Fruit fly (Drosophila melanogaster) whole organism, prepupa: ENCODE measurements around the gene ago.
A peak's percentile ranks its signal among the peaks of the same experiment; 100 is the strongest.

Source experiments
- CG10669 ChIP-seq: fragments of 200-800 bp; sonication (Bioruptor generic); optimal IDR thresholded peaks from 3 replicates; lab custom pipeline; 2018; ENCODE audit warnings: missing biosample characterization, mild to moderate bottlenecking, missing genetic modification characterization, moderate library complexity
- CG11294 ChIP-seq: fragments of 200-800 bp; sonication (Bioruptor generic); IDR thresholded peaks from 2 replicates; pipeline ENCODE4 v1.3.6; 2022; ENCODE audit warnings: missing biosample characterization, missing genetic modification characterization
- CG15336 ChIP-seq: fragments of 200-800 bp; sonication (Bioruptor generic); IDR thresholded peaks from 2 replicates; pipeline ENCODE4 v1.3.6; 2022; ENCODE audit warnings: missing biosample characterization, missing genetic modification characterization
- CG1621 ChIP-seq: fragments of 200-800 bp; sonication (Bioruptor generic); optimal IDR thresholded peaks from 3 replicates; lab custom pipeline; 2018; ENCODE audit warnings: missing biosample characterization, mild to moderate bottlenecking, missing genetic modification characterization
- CG16779 ChIP-seq: fragments of 200-800 bp; sonication (Bioruptor generic); optimal IDR thresholded peaks from 3 replicates; lab custom pipeline; 2017; ENCODE audit warnings: missing biosample characterization, mild to moderate bottlenecking, missing genetic modification characterization
- CG3032 ChIP-seq: fragments of 200-800 bp; optimal IDR thresholded peaks from 2 replicates; lab custom pipeline; 2019; ENCODE audit warnings: missing biosample characterization, mild to moderate bottlenecking, missing genetic modification characterization, moderate library complexity
- CG31627 ChIP-seq: fragments of 200-800 bp; sonication (Bioruptor generic); optimal IDR thresholded peaks from 3 replicates; lab custom pipeline; 2016; ENCODE audit warnings: missing biosample characterization, missing genetic modification characterization
- CG32006 ChIP-seq: fragments of 200-800 bp; sonication (Bioruptor generic); optimal IDR thresholded peaks from 3 replicates; lab custom pipeline; 2017; ENCODE audit warnings: missing biosample characterization, mild to moderate bottlenecking, missing genetic modification characterization
- CG34406 ChIP-seq: fragments of 200-800 bp; sonication (Bioruptor generic); optimal IDR thresholded peaks from 3 replicates; lab custom pipeline; 2016; ENCODE audit warnings: missing biosample characterization, missing genetic modification characterization
- CG3919 ChIP-seq: fragments of 200-800 bp; sonication (Bioruptor generic); optimal IDR thresholded peaks from 3 replicates; lab custom pipeline; 2016; ENCODE audit warnings: missing biosample characterization, missing genetic modification characterization
- CG4318 ChIP-seq: fragments of 200-800 bp; sonication (Bioruptor generic); optimal IDR thresholded peaks from 3 replicates; lab custom pipeline; 2017; ENCODE audit warnings: missing biosample characterization, mild to moderate bottlenecking, missing genetic modification characterization
- CG6163 ChIP-seq: fragments of 200-800 bp; sonication (Bioruptor generic); IDR thresholded peaks from 3 replicates; pipeline ENCODE4 v1.3.6; 2022; ENCODE audit warnings: missing biosample characterization, missing genetic modification characterization
- CG6792 ChIP-seq: fragments of 200-800 bp; sonication (Bioruptor generic); optimal IDR thresholded peaks from 3 replicates; lab custom pipeline; 2016; ENCODE audit warnings: missing biosample characterization, missing genetic modification characterization
- CG6808 ChIP-seq: fragments of 200-800 bp; sonication (Bioruptor generic); optimal IDR thresholded peaks from 3 replicates; lab custom pipeline; 2017; ENCODE audit warnings: missing biosample characterization, missing genetic modification characterization, mild to moderate bottlenecking, moderate library complexity, missing genetic modification reagents
- CG6854 ChIP-seq: fragments of 200-800 bp; sonication (Bioruptor generic); optimal IDR thresholded peaks from 2 replicates; lab custom pipeline; 2017; ENCODE audit warnings: missing biosample characterization, mild to moderate bottlenecking, missing genetic modification characterization
- CG7368 ChIP-seq: fragments of 200-800 bp; sonication (Bioruptor generic); optimal IDR thresholded peaks from 3 replicates; lab custom pipeline; 2016; ENCODE audit warnings: missing biosample characterization, missing genetic modification characterization
- CG8119 ChIP-seq: fragments of 200-800 bp; sonication (Bioruptor generic); IDR thresholded peaks from 3 replicates; pipeline ENCODE4 v1.3.6; 2022; ENCODE audit warnings: missing biosample characterization, missing genetic modification characterization
- CG8319 ChIP-seq: fragments of 200-800 bp; sonication (Bioruptor generic); optimal IDR thresholded peaks from 3 replicates; lab custom pipeline; 2016; ENCODE audit warnings: missing biosample characterization, missing genetic modification characterization
- CG9139 ChIP-seq: fragments of 200-800 bp; sonication (Bioruptor generic); optimal IDR thresholded peaks from 3 replicates; lab custom pipeline; 2017; ENCODE audit warnings: missing biosample characterization, mild to moderate bottlenecking, missing genetic modification characterization
- Eip93F ChIP-seq: fragments of 200-800 bp; sonication (Bioruptor generic); optimal IDR thresholded peaks from 2 replicates; lab custom pipeline; 2016; ENCODE audit warnings: missing biosample characterization, mild to moderate bottlenecking, missing genetic modification characterization
- Ets21C ChIP-seq: fragments of 200-800 bp; sonication (Bioruptor generic); optimal IDR thresholded peaks from 3 replicates; lab custom pipeline; 2016; ENCODE audit warnings: missing biosample characterization, missing genetic modification characterization
- Ets96B ChIP-seq: fragments of 200-800 bp; optimal IDR thresholded peaks from 2 replicates; lab custom pipeline; 2019; ENCODE audit warnings: missing biosample characterization, mild to moderate bottlenecking, missing genetic modification characterization, moderate library complexity
- Hr38 ChIP-seq: sonication (Bioruptor generic); optimal IDR thresholded peaks from 2 replicates; lab custom pipeline; 2016; ENCODE audit warnings: missing biosample characterization, missing genetic modification characterization
- Hr39 ChIP-seq: fragments of 200-800 bp; sonication (Bioruptor generic); optimal IDR thresholded peaks from 2 replicates; lab custom pipeline; 2016; ENCODE audit warnings: missing biosample characterization, missing genetic modification characterization
- Lpt ChIP-seq: fragments of 200-800 bp; sonication (Bioruptor generic); optimal IDR thresholded peaks from 3 replicates; lab custom pipeline; 2016; ENCODE audit warnings: missing biosample characterization, missing genetic modification characterization
- Met ChIP-seq: fragments of 200-800 bp; sonication (Bioruptor generic); optimal IDR thresholded peaks from 3 replicates; lab custom pipeline; 2016; ENCODE audit warnings: missing biosample characterization, missing genetic modification characterization
- Smox ChIP-seq: fragments of 200-800 bp; sonication (Bioruptor generic); optimal IDR thresholded peaks from 3 replicates; lab custom pipeline; 2016; ENCODE audit warnings: missing biosample characterization, missing genetic modification characterization
- Sox102F ChIP-seq: fragments of 200-800 bp; sonication (Bioruptor generic); optimal IDR thresholded peaks from 2 replicates; lab custom pipeline; 2016; ENCODE audit warnings: missing biosample characterization, mild to moderate bottlenecking, missing genetic modification characterization
- Sox14 ChIP-seq: fragments of 200-800 bp; sonication (Bioruptor generic); optimal IDR thresholded peaks from 3 replicates; lab custom pipeline; 2016; ENCODE audit warnings: missing biosample characterization, missing genetic modification characterization
- Sox15 ChIP-seq: fragments of 200-800 bp; sonication (Bioruptor generic); optimal IDR thresholded peaks from 3 replicates; lab custom pipeline; 2016; ENCODE audit warnings: missing biosample characterization, missing genetic modification characterization
- achi ChIP-seq: fragments of 200-800 bp; sonication (Bioruptor generic); optimal IDR thresholded peaks from 3 replicates; lab custom pipeline; 2016; ENCODE audit warnings: missing biosample characterization, missing genetic modification characterization
- acj6 ChIP-seq: fragments of 200-800 bp; sonication (Bioruptor generic); optimal IDR thresholded peaks from 3 replicates; lab custom pipeline; 2016; ENCODE audit warnings: missing biosample characterization, missing genetic modification characterization
- cyc ChIP-seq: fragments of 200-800 bp; sonication (Bioruptor generic); optimal IDR thresholded peaks from 3 replicates; lab custom pipeline; 2016; ENCODE audit warnings: missing biosample characterization, missing genetic modification characterization
- dac ChIP-seq: fragments of 200-800 bp; sonication (Bioruptor generic); optimal IDR thresholded peaks from 2 replicates; lab custom pipeline; 2017; ENCODE audit warnings: missing biosample characterization, mild to moderate bottlenecking, missing genetic modification characterization
- dsx ChIP-seq: fragments of 200-800 bp; optimal IDR thresholded peaks from 3 replicates; lab custom pipeline; 2019; ENCODE audit warnings: missing biosample characterization, mild to moderate bottlenecking, missing genetic modification characterization, moderate library complexity; ENCODE audit not compliant: poor library complexity, severe bottlenecking
- eg ChIP-seq: fragments of 200-800 bp; sonication (Bioruptor generic); IDR thresholded peaks from 3 replicates; pipeline ENCODE4 v1.3.6; 2022; ENCODE audit warnings: missing biosample characterization, missing genetic modification characterization
- esn ChIP-seq: fragments of 200-800 bp; sonication (Bioruptor generic); optimal IDR thresholded peaks from 2 replicates; lab custom pipeline; 2016; ENCODE audit warnings: missing biosample characterization, mild to moderate bottlenecking, missing genetic modification characterization, moderate library complexity
- fd59A ChIP-seq: fragments of 200-800 bp; sonication (Bioruptor generic); optimal IDR thresholded peaks from 2 replicates; lab custom pipeline; 2017; ENCODE audit warnings: missing biosample characterization, mild to moderate bottlenecking, missing genetic modification characterization, missing genetic modification reagents
- fd85E ChIP-seq: fragments of 200-800 bp; sonication (Bioruptor generic); optimal IDR thresholded peaks from 3 replicates; lab custom pipeline; 2016; ENCODE audit warnings: missing biosample characterization, missing genetic modification characterization
- lz ChIP-seq: fragments of 200-800 bp; sonication (Bioruptor generic); optimal IDR thresholded peaks from 3 replicates; lab custom pipeline; 2016; ENCODE audit warnings: missing biosample characterization, missing genetic modification characterization
- net ChIP-seq: fragments of 200-800 bp; sonication (Bioruptor generic); optimal IDR thresholded peaks from 3 replicates; lab custom pipeline; 2016; ENCODE audit warnings: missing biosample characterization, missing genetic modification characterization
- salr ChIP-seq, 2 experiments: fragments of 200-800 bp; sonication (Bioruptor generic); optimal IDR thresholded peaks; 3 replicates each; lab custom pipeline; 2016 to 2018; ENCODE audit warnings: missing biosample characterization in 2 of 2, missing genetic modification characterization in 2 of 2, mild to moderate bottlenecking in 1 of 2
- spab ChIP-seq: fragments of 200-800 bp; sonication (Bioruptor generic); optimal IDR thresholded peaks from 2 replicates; lab custom pipeline; 2017; ENCODE audit warnings: missing biosample characterization, mild to moderate bottlenecking, missing genetic modification characterization, missing genetic modification reagents
- ss ChIP-seq, 2 experiments: fragments of 200-800 bp; sonication (Bioruptor generic); optimal IDR thresholded peaks; 2 replicates in 1 of 2; 3 replicates in 1 of 2; lab custom pipeline; 2017 to 2018; ENCODE audit warnings: mild to moderate bottlenecking in 2 of 2, missing biosample characterization in 2 of 2, missing genetic modification characterization in 2 of 2, moderate library complexity in 1 of 2
- svp ChIP-seq: fragments of 200-800 bp; sonication (Bioruptor generic); peaks from one replicate; lab custom pipeline; 2016; ENCODE audit warnings: missing biosample characterization, missing genetic modification characterization
- topi ChIP-seq: fragments of 200-800 bp; sonication (Bioruptor generic); optimal IDR thresholded peaks from 3 replicates; lab custom pipeline; 2016; ENCODE audit warnings: missing biosample characterization, missing genetic modification characterization
- vri ChIP-seq: fragments of 200-800 bp; sonication (Bioruptor generic); optimal IDR thresholded peaks from 3 replicates; lab custom pipeline; 2016; ENCODE audit warnings: missing biosample characterization, mild to moderate bottlenecking, missing genetic modification characterization

The ago gene

DNA sequence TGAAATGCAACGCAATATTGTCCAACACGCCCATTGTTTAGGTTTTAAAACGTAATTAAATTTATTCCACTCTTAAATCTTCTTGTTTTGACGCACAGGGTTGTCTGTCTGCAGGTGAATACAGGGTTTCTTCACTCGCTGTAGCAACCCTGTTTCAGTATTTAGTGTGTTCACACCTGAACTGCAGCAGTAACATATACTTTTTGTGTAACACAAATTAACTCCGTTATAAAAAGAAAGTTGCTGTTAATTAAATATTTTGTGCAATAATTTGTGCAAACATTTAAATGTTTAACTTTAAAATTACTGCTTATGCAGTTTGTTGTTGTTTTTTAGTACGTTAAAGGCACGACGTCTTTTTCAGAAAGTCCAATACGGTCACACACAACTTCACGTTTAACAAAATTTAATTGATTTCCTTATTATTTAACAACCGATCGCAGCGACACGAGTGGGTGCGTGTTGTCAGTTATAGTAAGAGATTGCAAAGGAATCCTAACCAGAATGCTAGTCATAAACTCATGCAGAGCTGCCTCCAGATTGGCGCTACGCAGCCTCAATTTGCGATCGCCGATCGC lies 38.1 kb upstream of the ago start, which contains the start of the genes CG15012 and Fdx2 (continued):
- TF ChIP-seq CG1621 (tag; lab: Kevin White, UChicago) (no peak), CG16779 (tag; lab: Kevin White, UChicago) (no peak), spab (GFP tag; lab: Kevin White, UChicago) (no peak), CG6808 (no peak), Met (GFP tag; lab: Kevin White, UChicago) (no peak), Hr38 (GFP tag; lab: Kevin White, UChicago) (no peak), Sox102F (GFP tag; lab: Kevin White, UChicago) (no peak)

DNA sequence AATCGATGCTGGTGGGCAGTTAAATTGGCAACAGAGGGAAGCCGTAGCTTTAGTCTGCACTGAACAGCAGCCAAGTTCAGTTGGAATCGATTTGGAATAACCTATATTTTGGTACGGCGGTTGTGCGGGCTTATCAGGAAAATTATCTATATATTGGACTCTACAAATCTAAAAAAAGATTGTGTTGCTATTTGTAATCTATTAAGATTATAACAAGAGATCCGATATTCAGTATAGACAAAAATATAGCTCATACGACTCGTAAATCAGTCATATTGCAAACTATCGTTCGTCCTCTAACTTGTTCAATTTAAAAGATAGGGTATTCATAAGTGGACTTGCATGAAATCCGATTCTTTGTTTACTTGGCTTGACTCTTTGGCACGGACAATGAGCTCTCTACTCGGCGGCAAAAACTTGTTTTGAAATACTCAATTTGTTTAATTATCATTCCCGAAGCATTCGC lies 34.5 kb upstream of the ago start, which contains the start of gene Hexo1:
Gene Hexo1 (plus strand): TSS at position 51 of the 466 bp plus-strand sequence.
- TF ChIP-seq achi (GFP tag; lab: Kevin White, UChicago) (peak; percentile 65), Ets96B (tag; lab: Kevin White, UChicago) (peak; percentile 57), Eip93F (GFP tag; lab: Kevin White, UChicago) (no peak), fd85E (GFP tag; lab: Kevin White, UChicago) (no peak), CG34406 (peak; percentile 63), Smox (no peak), fd59A (peak; percentile 51), CG8119 (peak; percentile 35; the same call in 1 of the 3 replicates), CG6854 (peak; percentile 57), CG8319 (GFP tag; lab: Kevin White, UChicago) (no peak), Met (GFP tag; lab: Kevin White, UChicago) (no peak), CG10669 (GFP tag; lab: Kevin White, UChicago) (no peak), Sox14 (peak; percentile 87), CG6792 (GFP tag; lab: Kevin White, UChicago) (peak; percentile 71), svp (GFP tag; lab: Kevin White, UChicago) (peak; percentile 96), dsx (GFP tag; lab: Kevin White, UChicago) (peak; percentile 73), CG3919 (GFP tag; lab: Kevin White, UChicago) (peak; percentile 70), CG32006 (peak; percentile 71), acj6 (GFP tag; lab: Kevin White, UChicago) (peak; percentile 66), Ets21C (GFP tag; lab: Kevin White, UChicago) (no peak), CG3032 (tag; lab: Kevin White, UChicago) (peak; percentile 60), cyc (peak; percentile 47), Sox15 (GFP tag; lab: Kevin White, UChicago) (peak; percentile 18), spab (GFP tag; lab: Kevin White, UChicago) (no peak), ss (GFP tag; optimal IDR thresholded peaks at IDR 0.05; lab: Kevin White, UChicago) (peak; percentile 73 to 75), topi (GFP tag; lab: Kevin White, UChicago) (peak; percentile 76), eg (0 out of 3 replicates have a peak, but pooled peaks have one; percentile 14), CG6808 (peak; percentile 72), CG4318 (GFP tag; lab: Kevin White, UChicago) (no peak), CG1621 (tag; lab: Kevin White, UChicago) (peak; percentile 46), vri (GFP tag; lab: Kevin White, UChicago) (no peak), CG6163 (GFP tag; lab: Robert Waterston, UW) (peak; percentile 22; the same call in 1 of the 3 replicates), CG15336 (GFP tag; lab: Robert Waterston, UW) (peak; percentile 54), Sox102F (GFP tag; lab: Kevin White, UChicago) (no peak), CG9139 (GFP tag; lab: Kevin White, UChicago) (no peak), CG16779 (tag; lab: Kevin White, UChicago) (no peak), dac (GFP tag; lab: Kevin White, UChicago) (peak; percentile 20), Lpt (GFP tag; lab: Kevin White, UChicago) (peak; percentile 10), CG31627 (GFP tag; lab: Kevin White, UChicago) (peak; percentile 64), net (peak; percentile 73), lz (GFP tag; lab: Kevin White, UChicago) (peak; percentile 59), CG7368 (GFP tag; lab: Kevin White, UChicago) (no peak), salr (GFP tag; optimal IDR thresholded peaks at IDR 0.05; lab: Kevin White, UChicago) (no peak), esn (GFP tag; lab: Kevin White, UChicago) (peak; percentile 77), CG11294 (GFP tag; lab: Robert Waterston, UW) (no peak), Hr39 (GFP tag; lab: Kevin White, UChicago) (peak; percentile 68), Hr38 (GFP tag; lab: Kevin White, UChicago) (no peak)
